Fruit fly (Drosophila melanogaster): ENCODE results near the gene IKKbeta.

The IKKbeta gene

dm6 chr3R:16049369-16049768, at the start of gene IKKbeta, which contains the start of gene CG5013:
TSS of gene IKKbeta (minus strand) at chr3R:16049421.
TSS of gene CG5013 (plus strand) at chr3R:16049670.
- TF ChIP-seq eg (GFP tag; IDR thresholded peaks at IDR 0.05), result 0 out of 3 replicates have a peak, but pooled peaks have one; percentile 23
- peak; percentile 60 for TF ChIP-seq CG3032 (tag; optimal IDR thresholded peaks at IDR 0.05)
- TF ChIP-seq Eip93F (GFP tag; optimal IDR thresholded peaks at IDR 0.05), result no peak
- TF ChIP-seq lz (GFP tag; optimal IDR thresholded peaks at IDR 0.05), result peak; percentile 50
- peak in 1 of 2 experiments; percentile 16 for TF ChIP-seq ss (GFP tag; optimal IDR thresholded peaks at IDR 0.05)
- peak; percentile 49 for TF ChIP-seq topi (GFP tag; optimal IDR thresholded peaks at IDR 0.05)
- no peak for TF ChIP-seq CG10669 (GFP tag; optimal IDR thresholded peaks at IDR 0.05)
- peak; percentile 45 for TF ChIP-seq Hr39 (GFP tag; optimal IDR thresholded peaks at IDR 0.05)
- no peak for TF ChIP-seq CG6854 (GFP tag; optimal IDR thresholded peaks at IDR 0.05)
- TF ChIP-seq esn (GFP tag; optimal IDR thresholded peaks at IDR 0.05), result peak; percentile 60
- no peak for TF ChIP-seq CG6792 (GFP tag; optimal IDR thresholded peaks at IDR 0.05)
- TF ChIP-seq CG3919 (GFP tag; optimal IDR thresholded peaks at IDR 0.05), result peak; percentile 34
- peak; percentile 45 for TF ChIP-seq CG10631 (GFP tag; optimal IDR thresholded peaks at IDR 0.05)
- peak; percentile 37 for TF ChIP-seq CG32006 (GFP tag; optimal IDR thresholded peaks at IDR 0.05)
- TF ChIP-seq Eip75B (GFP tag; optimal IDR thresholded peaks at IDR 0.05), result peak; percentile 43
- TF ChIP-seq vri (GFP tag; optimal IDR thresholded peaks at IDR 0.05), result no peak
- TF ChIP-seq CG1621 (tag; optimal IDR thresholded peaks at IDR 0.05), result peak; percentile 7
- TF ChIP-seq fkh (GFP tag; optimal IDR thresholded peaks at IDR 0.05), result peak; percentile 69
- no peak for TF ChIP-seq CG8319 (GFP tag; optimal IDR thresholded peaks at IDR 0.05)
- TF ChIP-seq Sox14 (GFP tag; optimal IDR thresholded peaks at IDR 0.05), result peak; percentile 36
- TF ChIP-seq dsx (GFP tag; optimal IDR thresholded peaks at IDR 0.05; ENCODE audit: poor library complexity, severe bottlenecking), result peak; percentile 11
- peak; percentile 59 for TF ChIP-seq cyc (GFP tag; optimal IDR thresholded peaks at IDR 0.05)
- no peak for TF ChIP-seq CG4318 (GFP tag; optimal IDR thresholded peaks at IDR 0.05)
- TF ChIP-seq CG8119 (GFP tag; IDR thresholded peaks at IDR 0.05), result no peak
- peak; percentile 56 for TF ChIP-seq CG31627 (GFP tag; optimal IDR thresholded peaks at IDR 0.05)
- TF ChIP-seq Ets96B (tag; optimal IDR thresholded peaks at IDR 0.05), result peak; percentile 23
- TF ChIP-seq Eip78C (GFP tag), result peak; percentile 73
- TF ChIP-seq CG11902 (GFP tag; optimal IDR thresholded peaks at IDR 0.05), result peak; percentile 21
- TF ChIP-seq CG15336 (GFP tag; IDR thresholded peaks at IDR 0.05), result 0 out of 2 replicates have a peak, but pooled peaks have one; percentile 13
- peak; percentile 15 for TF ChIP-seq Sox15 (GFP tag; optimal IDR thresholded peaks at IDR 0.05)
- peak; percentile 30 for TF ChIP-seq Sox102F (GFP tag; optimal IDR thresholded peaks at IDR 0.05)

DNA sequence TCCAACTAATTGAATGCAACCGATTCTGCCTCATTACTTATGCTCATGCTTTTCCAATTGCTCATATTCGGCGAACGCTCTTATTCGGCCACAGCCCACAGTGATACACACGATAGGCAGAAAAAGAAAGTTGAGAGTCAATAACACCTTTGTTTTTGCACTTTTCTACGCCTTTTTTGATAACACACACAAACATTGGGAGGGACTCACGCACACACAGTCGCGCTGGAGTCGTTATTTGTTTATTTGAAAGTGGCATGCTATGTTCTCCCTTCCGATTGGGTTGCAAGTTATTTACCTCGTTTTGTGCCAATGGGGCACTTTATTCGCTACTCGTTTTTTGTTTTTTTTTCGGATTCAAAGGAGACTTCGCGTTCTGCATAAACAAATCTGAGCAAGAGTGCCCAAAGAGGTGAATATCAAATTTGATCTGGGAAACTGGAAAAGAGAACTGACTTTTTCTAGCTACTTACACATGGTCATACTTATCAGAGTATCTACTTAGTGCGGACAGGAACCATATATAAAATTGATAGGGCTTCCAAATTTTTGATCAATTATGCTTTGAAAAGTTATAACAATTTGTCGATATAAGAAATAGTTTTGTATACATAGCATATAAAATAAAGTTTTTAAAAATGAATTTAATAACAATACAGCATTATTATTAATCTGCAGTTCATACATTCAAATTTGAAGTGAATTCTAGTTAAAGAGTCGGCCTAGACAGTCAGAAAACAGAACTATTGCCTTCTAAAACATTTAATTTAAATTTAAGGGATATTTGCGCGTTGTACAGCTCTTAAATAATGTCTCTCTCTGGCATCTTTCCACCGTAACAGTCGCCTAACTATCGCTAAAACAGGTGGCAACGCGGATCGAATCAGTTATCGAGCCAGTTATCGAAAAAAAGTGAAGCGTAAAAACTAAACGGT, 49.4 kb upstream of the IKKbeta start, which contains the start of the genes Mhcl and Akt:
Gene Mhcl (minus strand): TSS at position 429 of the 935 bp plus-strand sequence.
Gene Akt (plus strand): TSS at position 896 of the 935 bp plus-strand sequence.
- TF ChIP-seq cyc (GFP tag; optimal IDR thresholded peaks at IDR 0.05), result peak; percentile 33
- peak; percentile 1 for TF ChIP-seq CG6276 (GFP tag; optimal IDR thresholded peaks at IDR 0.05)
- TF ChIP-seq pdm3 (GFP tag; optimal IDR thresholded peaks at IDR 0.05), result peak; percentile 32
- no peak for TF ChIP-seq Gug (GFP tag; IDR thresholded peaks at IDR 0.05)
- peak; percentile 23 for TF ChIP-seq CG9139 (GFP tag; optimal IDR thresholded peaks at IDR 0.05)
- TF ChIP-seq ss (GFP tag; optimal IDR thresholded peaks at IDR 0.05), result peak; percentile 6 to 10
- TF ChIP-seq CG10631 (GFP tag; optimal IDR thresholded peaks at IDR 0.05), result peak; percentile 10
- TF ChIP-seq Met (GFP tag; optimal IDR thresholded peaks at IDR 0.05), result no peak
- no peak for TF ChIP-seq CG11902 (GFP tag; optimal IDR thresholded peaks at IDR 0.05)
- TF ChIP-seq Hr4 (GFP tag; optimal IDR thresholded peaks at IDR 0.05), result no peak
- peak; percentile 22 for TF ChIP-seq CG31627 (GFP tag; optimal IDR thresholded peaks at IDR 0.05)
- TF ChIP-seq CG15336 (GFP tag; IDR thresholded peaks at IDR 0.05), result peak; percentile 32; the same call in 1 of the 2 replicates
- TF ChIP-seq Ets21C (GFP tag; optimal IDR thresholded peaks at IDR 0.05), result no peak
- TF ChIP-seq fkh (GFP tag; optimal IDR thresholded peaks at IDR 0.05), result peak; percentile 72
- no peak for TF ChIP-seq Eip75B (GFP tag; optimal IDR thresholded peaks at IDR 0.05)
- TF ChIP-seq Hr39 (GFP tag; optimal IDR thresholded peaks at IDR 0.05), result peak; percentile 24
- peak; percentile 29 for TF ChIP-seq Smox (GFP tag; optimal IDR thresholded peaks at IDR 0.05)
- TF ChIP-seq Eip78C (GFP tag), result peak; percentile 63
- 0 out of 3 replicates have a peak, but pooled peaks have one; percentile 26 for TF ChIP-seq CG8119 (GFP tag; IDR thresholded peaks at IDR 0.05)
- TF ChIP-seq eg (GFP tag; IDR thresholded peaks at IDR 0.05), result peak; percentile 37; the same call in 1 of the 3 replicates
- TF ChIP-seq Blimp-1 (GFP tag; optimal IDR thresholded peaks at IDR 0.05), result peak; percentile 35
